Worm (Caenorhabditis elegans) whole organism, L1 larva: ENCODE results near the gene ubxn-6.

ENCODE experiments used
- nhr-19 ChIP-seq: fragments of 200-800 bp; sonication (Bioruptor generic); conservative IDR thresholded peaks from 2 replicates; pipeline ENCODE4 v1.3.6; 2022; ENCODE audit warnings: missing genetic modification characterization, missing compliant biosample characterization
- unc-130 ChIP-seq: fragments of 150-350 bp; optimal IDR thresholded peaks from 2 replicates; lab custom pipeline; 2017; ENCODE audit warnings: missing biosample characterization, missing genetic modification characterization, inconsistent platforms

DNA sequence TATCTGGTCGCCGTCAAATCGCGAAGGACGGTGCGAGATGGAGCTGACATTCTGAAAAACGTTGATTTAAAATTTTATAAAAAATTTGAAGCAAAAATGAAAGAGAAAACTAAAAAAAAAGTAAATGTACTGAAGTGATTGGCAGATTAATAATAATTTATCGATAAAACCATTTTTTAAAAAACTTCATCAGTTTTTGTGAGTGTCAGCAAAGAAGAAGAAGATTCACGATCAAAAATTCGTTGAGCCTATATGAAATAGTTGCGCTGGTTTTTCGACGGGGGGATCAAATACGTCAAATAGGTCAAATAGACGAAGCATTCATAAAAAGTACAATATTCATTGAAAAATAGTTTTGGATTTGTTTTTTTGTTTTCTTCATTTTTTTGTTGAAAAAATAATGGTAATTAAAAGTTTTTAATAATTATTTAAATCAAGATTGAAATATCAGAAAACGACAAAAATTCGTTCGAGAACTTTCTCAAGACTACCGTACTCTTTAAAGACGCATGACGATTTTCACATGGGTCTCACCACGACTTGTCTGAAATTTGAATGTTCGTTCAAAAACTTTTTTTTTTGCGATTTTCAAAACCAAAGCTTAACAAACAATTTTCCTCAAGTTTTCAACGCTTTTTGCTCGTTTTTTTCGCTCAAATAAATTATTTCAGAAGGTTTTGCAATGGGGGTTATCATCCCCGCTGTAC is 48.8 kb downstream of the ubxn-6 start, which contains the start of the genes memi-1 and cyp-31A3:
- no peak for TF ChIP-seq nhr-19 (GFP tag; lab: Robert Waterston, UW)
- TF ChIP-seq unc-130 = no peak
